Fruit fly (Drosophila melanogaster) whole organism, adult: ENCODE measurements around the gene CG4291.
A peak's percentile ranks its signal among the peaks of the same experiment; 100 is the strongest.

Experiments used
- CG11617 ChIP-seq: fragments of 200-800 bp; sonication (Bioruptor generic); optimal IDR thresholded peaks from 2 replicates; lab custom pipeline; 2017; ENCODE audit warnings: mild to moderate bottlenecking, missing biosample characterization, missing genetic modification reagents, missing genetic modification characterization
- CG12768 ChIP-seq: fragments of 200-800 bp; sonication (Bioruptor generic); optimal IDR thresholded peaks from 2 replicates; lab custom pipeline; 2017; ENCODE audit warnings: missing biosample characterization, missing genetic modification characterization, mild to moderate bottlenecking, moderate library complexity, missing genetic modification reagents
- CG14711 ChIP-seq: fragments of 200-800 bp; sonication (Bioruptor generic); optimal IDR thresholded peaks from 2 replicates; lab custom pipeline; 2018; ENCODE audit warnings: missing biosample characterization, mild to moderate bottlenecking, missing genetic modification characterization, moderate library complexity
- CG1620 ChIP-seq: fragments of 200-800 bp; sonication (Bioruptor generic); optimal IDR thresholded peaks from 2 replicates; lab custom pipeline; 2016; ENCODE audit warnings: missing biosample characterization, missing genetic modification characterization
- CG33017 ChIP-seq: fragments of 200-800 bp; sonication (Bioruptor generic); optimal IDR thresholded peaks from 2 replicates; lab custom pipeline; 2018; ENCODE audit warnings: missing biosample characterization, mild to moderate bottlenecking, missing genetic modification characterization, moderate library complexity
- CG5204 ChIP-seq: fragments of 200-800 bp; sonication (Bioruptor generic); optimal IDR thresholded peaks from 2 replicates; lab custom pipeline; 2016; ENCODE audit warnings: missing biosample characterization, missing genetic modification characterization
- CG7045 ChIP-seq: fragments of 200-800 bp; sonication (Bioruptor generic); optimal IDR thresholded peaks from 2 replicates; lab custom pipeline; 2017; ENCODE audit warnings: missing biosample characterization, mild to moderate bottlenecking, missing genetic modification characterization
- CG7101 ChIP-seq: fragments of 200-800 bp; sonication (Bioruptor generic); optimal IDR thresholded peaks from 2 replicates; lab custom pipeline; 2018; ENCODE audit warnings: missing biosample characterization, mild to moderate bottlenecking, missing genetic modification characterization, moderate library complexity
- Clk ChIP-seq: fragments of 200-800 bp; sonication (Bioruptor generic); optimal IDR thresholded peaks from 2 replicates; lab custom pipeline; 2017; ENCODE audit warnings: missing biosample characterization, missing genetic modification characterization
- Crg-1 ChIP-seq: fragments of 200-800 bp; sonication (Bioruptor generic); optimal IDR thresholded peaks from 2 replicates; lab custom pipeline; 2016; ENCODE audit warnings: missing biosample characterization, missing genetic modification characterization
- Hr96 ChIP-seq: fragments of 200-800 bp; sonication (Bioruptor generic); optimal IDR thresholded peaks from 2 replicates; lab custom pipeline; 2016; ENCODE audit warnings: missing biosample characterization, missing genetic modification characterization
- Mnt ChIP-seq: fragments of 200-800 bp; sonication (Bioruptor generic); optimal IDR thresholded peaks from 2 replicates; lab custom pipeline; 2016; ENCODE audit warnings: missing biosample characterization, mild to moderate bottlenecking, missing genetic modification characterization
- bab1 ChIP-seq: fragments of 200-800 bp; sonication (Bioruptor generic); optimal IDR thresholded peaks from 3 replicates; lab custom pipeline; 2019; ENCODE audit warnings: missing biosample characterization, mild to moderate bottlenecking, missing genetic modification characterization, moderate library complexity
- cic ChIP-seq: fragments of 200-800 bp; sonication (Bioruptor generic); optimal IDR thresholded peaks from 2 replicates; lab custom pipeline; 2017; ENCODE audit warnings: missing biosample characterization, mild to moderate bottlenecking, missing genetic modification characterization, moderate library complexity
- cnc ChIP-seq, 2 experiments: fragments of >200 bp; optimal IDR thresholded peaks; 2 replicates each; lab custom pipeline; 2017
- kay ChIP-seq: fragments of 200-800 bp; sonication (Bioruptor generic); peaks from one replicate; lab custom pipeline; 2016; ENCODE audit warnings: missing biosample characterization, missing genetic modification characterization, borderline replicate concordance
- ovo ChIP-seq: fragments of 200-800 bp; sonication (Bioruptor generic); optimal IDR thresholded peaks from 2 replicates; lab custom pipeline; 2016; ENCODE audit warnings: missing biosample characterization, missing genetic modification characterization
- pad ChIP-seq: fragments of 200-800 bp; sonication (Bioruptor generic); optimal IDR thresholded peaks from 3 replicates; lab custom pipeline; 2017; ENCODE audit warnings: missing biosample characterization, missing genetic modification characterization, mild to moderate bottlenecking, moderate library complexity, missing genetic modification reagents
- tj ChIP-seq: fragments of 200-800 bp; sonication (Bioruptor generic); optimal IDR thresholded peaks from 3 replicates; lab custom pipeline; 2017; ENCODE audit warnings: missing biosample characterization, mild to moderate bottlenecking, missing genetic modification characterization, moderate library complexity
- toe ChIP-seq: fragments of 200-800 bp; sonication (Bioruptor generic); optimal IDR thresholded peaks from 2 replicates; lab custom pipeline; 2016; ENCODE audit warnings: missing biosample characterization, missing genetic modification characterization

Gene CG4291

dm6 chr2L:811405-811804 is 41.1 kb downstream of the CG4291 start, which contains the start of gene Dbp21E2:
TSS of gene Dbp21E2 (plus strand) at chr2L:811584.
- no peak for TF ChIP-seq Crg-1
- TF ChIP-seq cic (GFP tag; lab: Kevin White, UChicago): no peak
- TF ChIP-seq Mnt: peak; percentile 2
- TF ChIP-seq Clk (GFP tag; lab: Kevin White, UChicago): no peak
- TF ChIP-seq ovo (GFP tag; lab: Kevin White, UChicago): no peak
- no peak for TF ChIP-seq cnc (optimal IDR thresholded peaks at IDR 0.05; lab: Kevin White, UChicago)
- no peak for TF ChIP-seq CG7045
- TF ChIP-seq tj (GFP tag; lab: Kevin White, UChicago): no peak
- TF ChIP-seq pad (GFP tag; lab: Kevin White, UChicago): no peak
- no peak for TF ChIP-seq CG14711 (tag; lab: Kevin White, UChicago)
- TF ChIP-seq CG33017: no peak
- TF ChIP-seq CG1620 (GFP tag; lab: Kevin White, UChicago): no peak
- TF ChIP-seq kay (GFP tag; lab: Kevin White, UChicago): no peak
- TF ChIP-seq CG7101: peak; percentile 32
- no peak for TF ChIP-seq CG11617
- TF ChIP-seq bab1: no peak
- no peak for TF ChIP-seq CG5204 (GFP tag; lab: Kevin White, UChicago)
- TF ChIP-seq Hr96 (GFP tag; lab: Kevin White, UChicago): no peak

- TF ChIP-seq CG12768 (GFP tag; lab: Kevin White, UChicago): no peak
- TF ChIP-seq CG7045: no peak
- no peak for TF ChIP-seq toe
- no peak for TF ChIP-seq Mnt
- no peak for TF ChIP-seq CG14711 (tag; lab: Kevin White, UChicago)
- no peak for TF ChIP-seq pad (GFP tag; lab: Kevin White, UChicago)
- TF ChIP-seq Clk (GFP tag; lab: Kevin White, UChicago): no peak
- TF ChIP-seq CG11617: no peak
- TF ChIP-seq bab1: no peak
- no peak for TF ChIP-seq ovo (GFP tag; lab: Kevin White, UChicago)
- no peak for TF ChIP-seq CG7101
- no peak for TF ChIP-seq kay (GFP tag; lab: Kevin White, UChicago)
- TF ChIP-seq CG1620 (GFP tag; lab: Kevin White, UChicago): no peak
- TF ChIP-seq Crg-1: no peak
- TF ChIP-seq cnc (optimal IDR thresholded peaks at IDR 0.05; lab: Kevin White, UChicago): no peak
- TF ChIP-seq CG33017: no peak
- TF ChIP-seq Hr96 (GFP tag; lab: Kevin White, UChicago): no peak
- no peak for TF ChIP-seq cic (GFP tag; lab: Kevin White, UChicago)
- TF ChIP-seq tj (GFP tag; lab: Kevin White, UChicago): no peak
These were observed 42.3 kb downstream of the CG4291 start, which contains the start of gene Nnf1b for dm6 chr2L:810277-810676. TSS of gene Nnf1b (plus strand) at chr2L:810577.
